Worm (Caenorhabditis elegans) whole organism, young adult: ENCODE results near the gene T24E12.10.

Experiments
- B0035.1 ChIP-seq: sonication (generic microtip); optimal IDR thresholded peaks from 2 replicates; lab custom pipeline; 2016; ENCODE audit warnings: missing genetic modification characterization, mild to moderate bottlenecking, missing compliant biosample characterization, missing genotype, missing genetic modification reagents
- C06A6.2 ChIP-seq: fragments of 200-800 bp; sonication (Bioruptor generic); conservative IDR thresholded peaks from 2 replicates; pipeline ENCODE4 v1.3.6; 2022; ENCODE audit warnings: missing genetic modification characterization, missing compliant biosample characterization
- D2030.7 ChIP-seq: fragments of 200-800 bp; sonication (Bioruptor generic); IDR thresholded peaks from 2 replicates; pipeline ENCODE4 v1.3.6; 2022; ENCODE audit warnings: missing genetic modification reagents, missing genetic modification characterization, missing compliant biosample characterization
- F10E7.11 ChIP-seq: sonication (generic microtip); optimal IDR thresholded peaks from 2 replicates; lab custom pipeline; 2017; ENCODE audit warnings: mild to moderate bottlenecking, missing genetic modification characterization, moderate library complexity, missing compliant biosample characterization
- F37B4.10 ChIP-seq: fragments of 200-800 bp; sonication (Bioruptor generic); IDR thresholded peaks from 2 replicates; pipeline ENCODE4 v1.3.6; 2022; ENCODE audit warnings: missing genetic modification characterization, missing compliant biosample characterization
- F39B2.1 ChIP-seq: fragments of 200-800 bp; sonication (Bioruptor generic); IDR thresholded peaks from 2 replicates; pipeline ENCODE4 v1.3.6; 2022; ENCODE audit warnings: missing genetic modification reagents, missing genetic modification characterization, missing compliant biosample characterization
- F52B5.7 ChIP-seq: sonication (generic microtip); optimal IDR thresholded peaks from 2 replicates; lab custom pipeline; 2016; ENCODE audit warnings: mild to moderate bottlenecking, missing genetic modification characterization, missing compliant biosample characterization
- F55B11.4 ChIP-seq: sonication (generic microtip); optimal IDR thresholded peaks from 2 replicates; lab custom pipeline; 2016; ENCODE audit warnings: missing compliant biosample characterization, missing genetic modification characterization, borderline replicate concordance; ENCODE audit not compliant: insufficient read depth
- F57C9.4 ChIP-seq: sonication (generic microtip); optimal IDR thresholded peaks from 2 replicates; lab custom pipeline; 2017; ENCODE audit warnings: mild to moderate bottlenecking, missing genetic modification characterization, missing compliant biosample characterization
- K11D2.4 ChIP-seq: fragments of 200-800 bp; sonication (Bioruptor generic); IDR thresholded peaks from 2 replicates; pipeline ENCODE4 v1.3.6; 2022; ENCODE audit warnings: missing genetic modification reagents, missing genetic modification characterization, missing compliant biosample characterization
- K12H6.12 ChIP-seq: fragments of 200-800 bp; sonication (Bioruptor generic); optimal IDR thresholded peaks from 2 replicates; lab custom pipeline; 2018; ENCODE audit warnings: mild to moderate bottlenecking, missing genetic modification characterization, missing compliant biosample characterization
- Y53F4B.3 ChIP-seq: fragments of 200-800 bp; sonication (Bioruptor generic); IDR thresholded peaks from 2 replicates; pipeline ENCODE4 v1.3.6; 2022; ENCODE audit warnings: missing genetic modification reagents, missing genetic modification characterization, missing compliant biosample characterization
- Y95B8A.8 ChIP-seq: fragments of 200-800 bp; sonication (Bioruptor generic); IDR thresholded peaks from 2 replicates; pipeline ENCODE4 v1.3.6; 2022; ENCODE audit warnings: missing genetic modification reagents, missing genetic modification characterization, missing compliant biosample characterization
- athp-1 ChIP-seq: sonication (generic microtip); optimal IDR thresholded peaks from 2 replicates; lab custom pipeline; 2017; ENCODE audit warnings: mild to moderate bottlenecking, missing genetic modification characterization, missing compliant biosample characterization
- bed-1 ChIP-seq: fragments of 200-800 bp; sonication (Bioruptor generic); IDR thresholded peaks from 2 replicates; pipeline ENCODE4 v1.3.6; 2022; ENCODE audit warnings: missing genetic modification reagents, missing genetic modification characterization, missing compliant biosample characterization
- bed-2 ChIP-seq: fragments of 200-800 bp; sonication (Bioruptor generic); IDR thresholded peaks from 2 replicates; pipeline ENCODE4 v1.3.6; 2022; ENCODE audit warnings: missing genetic modification reagents, missing genetic modification characterization, missing compliant biosample characterization
- ccch-3 ChIP-seq: fragments of 200-800 bp; sonication (Bioruptor generic); optimal IDR thresholded peaks from 2 replicates; lab custom pipeline; 2018; ENCODE audit warnings: mild to moderate bottlenecking, missing genetic modification characterization, missing compliant biosample characterization
- cebp-2 ChIP-seq: fragments of 200-800 bp; sonication (Bioruptor generic); IDR thresholded peaks from 2 replicates; pipeline ENCODE4 v1.3.6; 2022; ENCODE audit warnings: missing genetic modification characterization, missing compliant biosample characterization
- dpff-1 ChIP-seq: sonication (generic microtip); optimal IDR thresholded peaks from 2 replicates; lab custom pipeline; 2017; ENCODE audit warnings: mild to moderate bottlenecking, missing genetic modification characterization, missing compliant biosample characterization
- dpl-1 ChIP-seq: fragments of 150-350 bp; optimal IDR thresholded peaks from 2 replicates; lab custom pipeline; 2014; ENCODE audit warnings: missing biosample characterization, missing genetic modification reagents, missing genetic modification characterization
- efl-1 ChIP-seq: fragments of 150-350 bp; optimal IDR thresholded peaks from 2 replicates; lab custom pipeline; 2014; ENCODE audit warnings: missing biosample characterization, missing genetic modification reagents, missing genetic modification characterization
- egl-44 ChIP-seq: fragments of 200-800 bp; sonication (Bioruptor generic); IDR thresholded peaks from 2 replicates; pipeline ENCODE4 v1.3.6; 2022; ENCODE audit warnings: missing genetic modification reagents, missing genetic modification characterization, missing compliant biosample characterization
- egrh-3 ChIP-seq: fragments of 200-800 bp; sonication (Bioruptor generic); IDR thresholded peaks from 2 replicates; pipeline ENCODE4 v1.3.6; 2022; ENCODE audit warnings: missing genetic modification reagents, missing genetic modification characterization, missing compliant biosample characterization
- him-1 ChIP-seq: sonication (generic microtip); optimal IDR thresholded peaks from 2 replicates; lab custom pipeline; 2016; ENCODE audit warnings: missing genotype, missing genetic modification reagents, missing genetic modification characterization, missing compliant biosample characterization
- hlh-12 ChIP-seq: sonication (generic microtip); optimal IDR thresholded peaks from 2 replicates; lab custom pipeline; 2016; ENCODE audit warnings: missing genetic modification characterization, missing compliant biosample characterization
- lag-1 ChIP-seq: fragments of 200-800 bp; sonication (Bioruptor generic); IDR thresholded peaks from 2 replicates; pipeline ENCODE4 v1.3.6; 2022; ENCODE audit warnings: missing genetic modification reagents, missing genetic modification characterization, missing compliant biosample characterization
- mxl-1 ChIP-seq: sonication (generic microtip); optimal IDR thresholded peaks from 2 replicates; lab custom pipeline; 2016; ENCODE audit warnings: missing genetic modification characterization, missing compliant biosample characterization
- nfya-2 ChIP-seq: fragments of 200-800 bp; sonication (Bioruptor generic); IDR thresholded peaks from 2 replicates; pipeline ENCODE4 v1.3.6; 2022; ENCODE audit warnings: missing genetic modification reagents, missing genetic modification characterization, missing compliant biosample characterization
- nhr-120 ChIP-seq: fragments of 200-800 bp; sonication (Bioruptor generic); IDR thresholded peaks from 2 replicates; pipeline ENCODE4 v1.3.6; 2022; ENCODE audit warnings: missing genetic modification characterization, missing compliant biosample characterization
- nhr-179 ChIP-seq: sonication (generic microtip); optimal IDR thresholded peaks from 2 replicates; lab custom pipeline; 2016; ENCODE audit warnings: mild to moderate bottlenecking, missing genetic modification characterization, missing compliant biosample characterization
- nhr-27 ChIP-seq: fragments of 200-800 bp; sonication (Bioruptor generic); optimal IDR thresholded peaks from 2 replicates; lab custom pipeline; 2018; ENCODE audit warnings: mild to moderate bottlenecking, missing genetic modification characterization, moderate library complexity, missing compliant biosample characterization
- nhr-80 ChIP-seq: sonication (generic microtip); optimal IDR thresholded peaks from 2 replicates; lab custom pipeline; 2016; ENCODE audit warnings: missing genetic modification characterization, missing compliant biosample characterization
- pha-4 ChIP-seq: fragments of 150-350 bp; sonication (generic microtip); optimal IDR thresholded peaks from 2 replicates; lab custom pipeline; 2014; ENCODE audit warnings: missing biosample characterization, missing genetic modification reagents, missing genetic modification characterization
- repo-1 ChIP-seq: sonication (generic microtip); optimal IDR thresholded peaks from 2 replicates; lab custom pipeline; 2017; ENCODE audit warnings: mild to moderate bottlenecking, missing genetic modification characterization, missing compliant biosample characterization
- snpc-1.1 ChIP-seq: sonication (generic microtip); optimal IDR thresholded peaks from 2 replicates; lab custom pipeline; 2017; ENCODE audit warnings: missing genetic modification characterization, mild to moderate bottlenecking, missing compliant biosample characterization, antibody characterized with exemption, moderate library complexity, missing genotype, missing genetic modification reagents; ENCODE audit not compliant: insufficient read depth
- somi-1 ChIP-seq: fragments of 200-800 bp; sonication (Bioruptor generic); optimal IDR thresholded peaks from 2 replicates; lab custom pipeline; 2018; ENCODE audit warnings: mild to moderate bottlenecking, missing genetic modification characterization, missing compliant biosample characterization
- sptf-2 ChIP-seq: fragments of 200-800 bp; sonication (Bioruptor generic); optimal IDR thresholded peaks from 2 replicates; lab custom pipeline; 2018; ENCODE audit warnings: mild to moderate bottlenecking, missing genetic modification characterization, missing compliant biosample characterization
- tlf-1 ChIP-seq: fragments of 200-800 bp; sonication (Bioruptor generic); optimal IDR thresholded peaks from 2 replicates; lab custom pipeline; 2018; ENCODE audit warnings: mild to moderate bottlenecking, missing genetic modification characterization, missing compliant biosample characterization
- unc-130 ChIP-seq: sonication (generic microtip); optimal IDR thresholded peaks from 2 replicates; lab custom pipeline; 2016; ENCODE audit warnings: missing genetic modification reagents, missing genetic modification characterization, missing compliant biosample characterization
- ztf-18 ChIP-seq: sonication (generic microtip); optimal IDR thresholded peaks from 2 replicates; lab custom pipeline; 2016; ENCODE audit warnings: missing genotype, mild to moderate bottlenecking, missing genetic modification characterization, missing compliant biosample characterization
- ztf-6 ChIP-seq: fragments of 200-800 bp; sonication (Bioruptor generic); IDR thresholded peaks from 2 replicates; pipeline ENCODE4 v1.3.6; 2022; ENCODE audit warnings: missing genetic modification reagents, missing genetic modification characterization, missing compliant biosample characterization

T24E12.10 gene

ce11 chrII:3779463-3779862, 6.4 kb upstream of the T24E12.10 start, which contains the start of gene T24E12.11:
T24E12.11 (minus strand) TSS chrII:3779563.
- TF ChIP-seq egl-44 (GFP tag; lab: Robert Waterston, UW) (no peak), F37B4.10 (GFP tag; lab: Robert Waterston, UW) (no peak), hlh-12 (tag; lab: Kevin White, UChicago) (no peak), F55B11.4 (tag; lab: Kevin White, UChicago) (no peak), nhr-80 (no peak), Y95B8A.8 (GFP tag; lab: Robert Waterston, UW) (no peak), unc-130 (GFP tag; lab: Kevin White, UChicago) (no peak), lag-1 (no peak), B0035.1 (tag; lab: Kevin White, UChicago) (no peak), F10E7.11 (tag; lab: Kevin White, UChicago) (no peak), bed-2 (GFP tag; lab: Robert Waterston, UW) (no peak), cebp-2 (GFP tag; lab: Robert Waterston, UW) (no peak), repo-1 (tag; lab: Kevin White, UChicago) (no peak), snpc-1.1 (tag; lab: Kevin White, UChicago) (no peak), nfya-2 (GFP tag; lab: Robert Waterston, UW) (no peak), somi-1 (GFP tag; lab: Kevin White, UChicago) (no peak), pha-4 (no peak), ztf-6 (GFP tag; lab: Robert Waterston, UW) (no peak), tlf-1 (GFP tag; lab: Kevin White, UChicago) (no peak), K12H6.12 (tag; lab: Kevin White, UChicago) (no peak)

- TF ChIP-seq dpff-1 (tag; lab: Kevin White, UChicago) = no peak
- TF ChIP-seq F39B2.1 (GFP tag; lab: Robert Waterston, UW) = no peak
- no peak for TF ChIP-seq pha-4
- TF ChIP-seq C06A6.2 (GFP tag; lab: Robert Waterston, UW) = no peak
- TF ChIP-seq D2030.7 (GFP tag; lab: Robert Waterston, UW) = no peak
- no peak for TF ChIP-seq F57C9.4 (tag; lab: Kevin White, UChicago)
- no peak for TF ChIP-seq F52B5.7 (tag; lab: Kevin White, UChicago)
- TF ChIP-seq athp-1 (tag; lab: Kevin White, UChicago) = no peak
These were observed 4.8 kb upstream of the T24E12.10 start for ce11 chrII:3777802-3778201.

- TF ChIP-seq ccch-3 (GFP tag; lab: Kevin White, UChicago) = no peak
- TF ChIP-seq bed-1 (GFP tag; lab: Robert Waterston, UW) = no peak
- no peak for TF ChIP-seq C06A6.2 (GFP tag; lab: Robert Waterston, UW)
- TF ChIP-seq Y53F4B.3 = no peak
- no peak for TF ChIP-seq nhr-179
- TF ChIP-seq egrh-3 = no peak
- no peak for TF ChIP-seq ztf-18 (tag; lab: Kevin White, UChicago)
- TF ChIP-seq nhr-120 (GFP tag; lab: Robert Waterston, UW) = no peak
- TF ChIP-seq sptf-2 = no peak
- no peak for TF ChIP-seq efl-1 (GFP tag; lab: Kevin White, UChicago)
- no peak for TF ChIP-seq ztf-6 (GFP tag; lab: Robert Waterston, UW)
- TF ChIP-seq cebp-2 (GFP tag; lab: Robert Waterston, UW) = no peak
- TF ChIP-seq nhr-27 (tag; lab: Kevin White, UChicago) = no peak
- TF ChIP-seq dpl-1 (GFP tag; lab: Kevin White, UChicago) = no peak
- no peak for TF ChIP-seq lag-1
- TF ChIP-seq tlf-1 (GFP tag; lab: Kevin White, UChicago) = no peak
- no peak for TF ChIP-seq K11D2.4
- no peak for TF ChIP-seq him-1 (tag; lab: Kevin White, UChicago)
- TF ChIP-seq mxl-1 (tag; lab: Kevin White, UChicago) = no peak
These were observed 2.7 kb upstream of the T24E12.10 start, which contains the start of gene T24E12.3 for ce11 chrII:3775719-3776118. T24E12.3 (plus strand) TSS chrII:3776019.
